Worm (Caenorhabditis elegans): Measurements from ENCODE around the gene C26E1.2.

DNA sequence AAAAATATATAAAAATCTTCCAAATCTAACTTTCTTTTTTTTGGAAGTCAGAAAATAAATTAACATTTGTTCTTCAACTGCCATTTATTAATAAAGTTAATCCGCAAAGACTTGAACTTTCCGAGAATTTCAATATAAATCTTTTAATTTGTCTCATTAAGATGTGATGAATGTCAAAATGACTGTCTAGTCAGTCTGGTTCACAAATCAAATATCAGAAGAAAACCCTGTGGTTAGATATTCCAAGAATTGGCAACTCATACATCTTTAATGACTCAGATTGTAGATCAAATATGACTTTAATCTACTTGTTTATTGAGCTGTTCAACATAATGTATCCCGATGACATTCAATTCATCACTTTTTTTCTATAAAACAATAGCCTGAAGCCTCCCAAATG is 39.3 kb upstream of the C26E1.2 start:
- TF ChIP-seq aly-2 (tag; optimal IDR thresholded peaks at IDR 0.05) (no peak), elt-3 (tag; optimal IDR thresholded peaks at IDR 0.05) (no peak), mdl-1 (tag; optimal IDR thresholded peaks at IDR 0.05) (no peak), blmp-1 (tag; optimal IDR thresholded peaks at IDR 0.05; ENCODE audit: insufficient read depth) (no peak), ZK546.5 (tag; optimal IDR thresholded peaks at IDR 0.05) (no peak)
